Worm (Caenorhabditis elegans): ENCODE measurements around the gene gcs-1.

The gcs-1 gene

ce11 chrII:9060332-9060840, 22.3 kb upstream of the gcs-1 start:
- TF ChIP-seq nhr-28 (tag; optimal IDR thresholded peaks at IDR 0.05) (no peak), sem-2 (GFP tag; optimal IDR thresholded peaks at IDR 0.05) (peak; percentile 37), flh-1 (GFP tag; optimal IDR thresholded peaks at IDR 0.05) (no peak), ham-2 (GFP tag; optimal IDR thresholded peaks at IDR 0.05) (peak; percentile 98), zip-8 (tag; optimal IDR thresholded peaks at IDR 0.05) (no peak), elt-3 (tag; optimal IDR thresholded peaks at IDR 0.05) (peak; percentile 45), nhr-237 (tag; optimal IDR thresholded peaks at IDR 0.05) (peak; percentile 71), ztf-11 (tag; optimal IDR thresholded peaks at IDR 0.05) (peak; percentile 96), lin-32 (GFP tag; optimal IDR thresholded peaks at IDR 0.05) (peak; percentile 1), sptf-1 (tag; optimal IDR thresholded peaks at IDR 0.05) (peak; percentile 88), unc-62 (GFP tag; optimal IDR thresholded peaks at IDR 0.05) (peak; percentile 77), nhr-76 (tag; optimal IDR thresholded peaks at IDR 0.05) (no peak), unc-39 (tag; optimal IDR thresholded peaks at IDR 0.05) (peak; percentile 76), blmp-1 (tag; optimal IDR thresholded peaks at IDR 0.05) (no peak), ceh-39 (tag; optimal IDR thresholded peaks at IDR 0.05) (no peak), nhr-2 (tag; optimal IDR thresholded peaks at IDR 0.05) (peak; percentile 67), ceh-83 (GFP tag; optimal IDR thresholded peaks at IDR 0.05) (peak; percentile 72), bed-3 (GFP tag; optimal IDR thresholded peaks at IDR 0.05) (no peak), pha-4 (tag; optimal IDR thresholded peaks at IDR 0.05) (peak; percentile 93), M03D4.4 (tag; optimal IDR thresholded peaks at IDR 0.05) (peak; percentile 83), drap-1 (GFP tag; optimal IDR thresholded peaks at IDR 0.05) (peak; percentile 89), nhr-12 (tag; optimal IDR thresholded peaks at IDR 0.05) (peak; percentile 60), ceh-43 (GFP tag; optimal IDR thresholded peaks at IDR 0.05) (peak; percentile 72), lsy-2 (tag; optimal IDR thresholded peaks at IDR 0.05) (peak; percentile 72), mab-5 (tag; optimal IDR thresholded peaks at IDR 0.05) (no peak), mep-1 (tag; optimal IDR thresholded peaks at IDR 0.05) (peak; percentile 92), lin-13 (tag; optimal IDR thresholded peaks at IDR 0.05) (peak; percentile 85), hlh-1 (tag; optimal IDR thresholded peaks at IDR 0.05) (peak; percentile 97), unc-120 (tag; optimal IDR thresholded peaks at IDR 0.05; ENCODE audit: poor library complexity, severe bottlenecking) (peak; percentile 93), mls-2 (tag; optimal IDR thresholded peaks at IDR 0.05) (peak; percentile 82), tbx-8 (GFP tag; optimal IDR thresholded peaks at IDR 0.05) (peak; percentile 48), elt-1 (tag; optimal IDR thresholded peaks at IDR 0.05; ENCODE audit: borderline replicate concordance, insufficient read depth) (peak; percentile 6), cnd-1 (tag; optimal IDR thresholded peaks at IDR 0.05) (peak; percentile 86), ces-1 (GFP tag; optimal IDR thresholded peaks at IDR 0.05) (peak; percentile 56)

DNA sequence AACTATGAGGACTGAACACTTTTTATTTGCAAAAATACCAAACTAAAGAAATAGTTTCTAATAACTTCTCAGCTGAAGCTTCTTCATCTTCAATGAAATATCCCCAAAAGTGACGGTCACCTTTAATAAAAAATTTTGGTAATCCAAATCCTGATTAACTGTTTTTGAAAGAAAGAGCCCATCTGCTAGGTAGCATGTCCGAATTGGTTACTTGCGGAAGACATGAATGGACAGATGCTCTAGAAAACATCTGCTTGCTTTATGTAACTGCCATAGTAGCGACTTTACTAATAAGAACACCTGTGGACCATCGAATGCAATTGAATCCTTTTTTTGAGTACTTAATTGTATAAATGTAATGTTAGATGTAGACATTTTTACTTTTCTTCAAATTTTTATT, 20.9 kb upstream of the gcs-1 start:
- peak; percentile 76 for TF ChIP-seq cnd-1 (tag; optimal IDR thresholded peaks at IDR 0.05)
- TF ChIP-seq lin-32 (GFP tag; optimal IDR thresholded peaks at IDR 0.05), result peak; percentile 66
- no peak for TF ChIP-seq nhr-2 (tag; optimal IDR thresholded peaks at IDR 0.05)
- no peak for TF ChIP-seq M03D4.4 (tag; optimal IDR thresholded peaks at IDR 0.05)

ce11 chrII:9057035-9057668, 19.1 kb upstream of the gcs-1 start, which contains the start of gene rpl-32:
TSS of gene rpl-32 (minus strand) at chrII:9057085.
- peak; percentile 79 for TF ChIP-seq unc-120 (tag; optimal IDR thresholded peaks at IDR 0.05; ENCODE audit: poor library complexity, severe bottlenecking)
- peak; percentile 52 for TF ChIP-seq hlh-1 (tag; optimal IDR thresholded peaks at IDR 0.05)
- TF ChIP-seq mep-1 (tag; optimal IDR thresholded peaks at IDR 0.05), result peak; percentile 95
- peak; percentile 20 for TF ChIP-seq sptf-1 (tag; optimal IDR thresholded peaks at IDR 0.05)
- peak; percentile 61 for TF ChIP-seq ces-1 (GFP tag; optimal IDR thresholded peaks at IDR 0.05)
- TF ChIP-seq mls-2 (tag; optimal IDR thresholded peaks at IDR 0.05), result no peak
- peak; percentile 68 for TF ChIP-seq pha-4 (tag; optimal IDR thresholded peaks at IDR 0.05)
- TF ChIP-seq nhr-12 (tag; optimal IDR thresholded peaks at IDR 0.05), result no peak
- no peak for TF ChIP-seq M03D4.4 (tag; optimal IDR thresholded peaks at IDR 0.05)
- TF ChIP-seq lin-13 (tag; optimal IDR thresholded peaks at IDR 0.05), result peak; percentile 70
- TF ChIP-seq ceh-39 (tag; optimal IDR thresholded peaks at IDR 0.05), result peak; percentile 76
- no peak for TF ChIP-seq blmp-1 (tag; optimal IDR thresholded peaks at IDR 0.05)
- TF ChIP-seq unc-39 (tag; optimal IDR thresholded peaks at IDR 0.05), result no peak
- peak; percentile 35 for TF ChIP-seq unc-62 (GFP tag; optimal IDR thresholded peaks at IDR 0.05)
- no peak for TF ChIP-seq sem-2 (GFP tag; optimal IDR thresholded peaks at IDR 0.05)
- TF ChIP-seq ceh-43 (GFP tag; optimal IDR thresholded peaks at IDR 0.05), result peak; percentile 45
- TF ChIP-seq nhr-237 (tag; optimal IDR thresholded peaks at IDR 0.05), result peak; percentile 85
- peak; percentile 74 for TF ChIP-seq lsy-2 (tag; optimal IDR thresholded peaks at IDR 0.05)
